Worm (Caenorhabditis elegans) whole organism, L4 larva: ENCODE data around the gene nhx-9.

Experiments
- F44E2.7 ChIP-seq: fragments of 200-800 bp; sonication (Bioruptor generic); IDR thresholded peaks from 2 replicates; pipeline ENCODE4 v2.1.2; 2022; ENCODE audit warnings: missing genetic modification characterization, missing compliant biosample characterization
- F49E8.2 ChIP-seq: sonication (generic microtip); optimal IDR thresholded peaks from 2 replicates; lab custom pipeline; 2016; ENCODE audit warnings: missing compliant biosample characterization, mild to moderate bottlenecking, missing genetic modification characterization, borderline replicate concordance
- R02D3.7 ChIP-seq: fragments of 150-350 bp; sonication (generic microtip); optimal IDR thresholded peaks from 3 replicates; lab custom pipeline; 2014; ENCODE audit warnings: missing biosample characterization, missing genetic modification characterization
- T26A8.4 ChIP-seq: fragments of 200-800 bp; sonication (Bioruptor generic); IDR thresholded peaks from 2 replicates; pipeline ENCODE4 v1.3.6; 2022; ENCODE audit warnings: missing genetic modification characterization, missing compliant biosample characterization
- Y5F2A.4 ChIP-seq: fragments of 200-800 bp; sonication (Bioruptor generic); optimal IDR thresholded peaks from 2 replicates; lab custom pipeline; 2018; ENCODE audit warnings: mild to moderate bottlenecking, missing genetic modification characterization, missing compliant biosample characterization
- Y75B8A.6 ChIP-seq: fragments of 200-800 bp; sonication (Bioruptor generic); IDR thresholded peaks from 2 replicates; pipeline ENCODE4 v1.3.6; 2022; ENCODE audit warnings: missing genetic modification reagents, missing genetic modification characterization, missing compliant biosample characterization
- ZK337.2 ChIP-seq: fragments of 200-800 bp; sonication (Bioruptor generic); IDR thresholded peaks from 2 replicates; pipeline ENCODE4 v1.3.6; 2022; ENCODE audit warnings: missing genetic modification reagents, missing genetic modification characterization, missing compliant biosample characterization
- ZK546.5 ChIP-seq, 2 experiments: sonication (generic microtip); optimal IDR thresholded peaks; 2 replicates each; lab custom pipeline; 2017; ENCODE audit warnings: missing biosample characterization in 2 of 2, missing genetic modification characterization in 2 of 2
- aha-1 ChIP-seq: fragments of 150-350 bp; peaks from one replicate; lab custom pipeline; 2014; ENCODE audit warnings: missing biosample characterization, missing genetic modification characterization
- ama-1 ChIP-seq: fragments of 150-350 bp; optimal IDR thresholded peaks from 2 replicates; lab custom pipeline; 2014; ENCODE audit warnings: inconsistent platforms, mixed read lengths
- ceh-20 ChIP-seq: fragments of 200-800 bp; sonication (Bioruptor generic); IDR thresholded peaks from 2 replicates; pipeline ENCODE4 v1.3.6; 2022; ENCODE audit warnings: missing genetic modification reagents, missing genetic modification characterization, missing compliant biosample characterization
- ceh-32 ChIP-seq: sonication (generic microtip); optimal IDR thresholded peaks from 2 replicates; lab custom pipeline; 2016; ENCODE audit warnings: mild to moderate bottlenecking, missing genetic modification characterization, missing compliant biosample characterization; ENCODE audit not compliant: poor library complexity
- cey-2 ChIP-seq: sonication (generic microtip); optimal IDR thresholded peaks from 3 replicates; lab custom pipeline; 2017; ENCODE audit warnings: missing genetic modification characterization, mild to moderate bottlenecking, missing compliant biosample characterization, antibody characterized with exemption, borderline replicate concordance; ENCODE audit not compliant: insufficient read depth
- ctbp-1 ChIP-seq: fragments of 200-800 bp; sonication (Bioruptor generic); IDR thresholded peaks from 2 replicates; pipeline ENCODE4 v1.3.6; 2022; ENCODE audit warnings: missing genetic modification reagents, missing genetic modification characterization, missing compliant biosample characterization
- daf-16 ChIP-seq, 3 experiments: sonication (generic microtip); optimal IDR thresholded peaks; 2 replicates each; lab custom pipeline; 2016 to 2017; ENCODE audit warnings: missing genetic modification characterization in 3 of 3, missing genetic modification reagents in 3 of 3, mild to moderate bottlenecking in 2 of 3, missing compliant biosample characterization in 2 of 3, missing biosample characterization in 1 of 3, moderate library complexity in 1 of 3
- daf-19 ChIP-seq: fragments of 200-800 bp; sonication (Bioruptor generic); conservative IDR thresholded peaks from 2 replicates; pipeline ENCODE4 v1.3.6; 2022; ENCODE audit warnings: missing genetic modification characterization, missing compliant biosample characterization
- dmd-6 ChIP-seq: fragments of 200-800 bp; sonication (Bioruptor generic); IDR thresholded peaks from 2 replicates; pipeline ENCODE4 v1.3.6; 2022; ENCODE audit warnings: missing genetic modification reagents, missing genetic modification characterization, missing compliant biosample characterization
- dmd-9 ChIP-seq: fragments of 200-800 bp; sonication (Bioruptor generic); IDR thresholded peaks from 2 replicates; pipeline ENCODE4 v1.3.6; 2022; ENCODE audit warnings: missing genetic modification reagents, missing genetic modification characterization, missing compliant biosample characterization
- fkh-10 ChIP-seq: fragments of 150-350 bp; optimal IDR thresholded peaks from 2 replicates; lab custom pipeline; 2014; ENCODE audit warnings: missing biosample characterization, missing genetic modification reagents, missing genetic modification characterization
- hif-1 ChIP-seq, 2 experiments: sonication (generic microtip); optimal IDR thresholded peaks; 2 replicates each; lab custom pipeline; 2016 to 2017; ENCODE audit warnings: missing compliant biosample characterization in 2 of 2, missing genetic modification characterization in 2 of 2, missing genetic modification reagents in 2 of 2, missing genotype in 2 of 2, mild to moderate bottlenecking in 1 of 2
- hlh-11 ChIP-seq: fragments of 200-800 bp; sonication (Bioruptor generic); optimal IDR thresholded peaks from 2 replicates; lab custom pipeline; 2018; ENCODE audit warnings: mild to moderate bottlenecking, missing genetic modification characterization, missing compliant biosample characterization
- jun-1 ChIP-seq: fragments of 150-350 bp; optimal IDR thresholded peaks from 2 replicates; lab custom pipeline; 2014; ENCODE audit warnings: missing biosample characterization, missing genetic modification reagents, missing genetic modification characterization
- lin-38 ChIP-seq: fragments of 200-800 bp; sonication (Bioruptor generic); IDR thresholded peaks from 2 replicates; pipeline ENCODE4 v1.3.6; 2022; ENCODE audit warnings: missing genetic modification reagents, missing genetic modification characterization, missing compliant biosample characterization
- lin-39 ChIP-seq: fragments of 150-350 bp; optimal IDR thresholded peaks from 2 replicates; lab custom pipeline; 2014; ENCODE audit warnings: missing biosample characterization, missing genetic modification reagents, missing genetic modification characterization
- lir-3 ChIP-seq: sonication (generic microtip); optimal IDR thresholded peaks from 2 replicates; lab custom pipeline; 2016; ENCODE audit warnings: mild to moderate bottlenecking, missing genetic modification characterization, missing compliant biosample characterization
- lsy-2 ChIP-seq, 2 experiments: fragments of 150-350 bp in 1 of 2; sonication (generic microtip) in 1 of 2; optimal IDR thresholded peaks; 2 replicates each; lab custom pipeline; 2014 to 2017; ENCODE audit warnings: missing biosample characterization in 2 of 2, missing genetic modification characterization in 2 of 2
- mdt-29 ChIP-seq: fragments of 200-800 bp; sonication (Bioruptor generic); IDR thresholded peaks from 2 replicates; pipeline ENCODE4 v1.3.6; 2022; ENCODE audit warnings: missing genetic modification reagents, missing genetic modification characterization, missing compliant biosample characterization
- nhr-10 ChIP-seq: fragments of 150-350 bp; optimal IDR thresholded peaks from 2 replicates; lab custom pipeline; 2014; ENCODE audit warnings: missing biosample characterization, missing genetic modification characterization
- nhr-102 ChIP-seq: sonication (generic microtip); optimal IDR thresholded peaks from 2 replicates; lab custom pipeline; 2016; ENCODE audit warnings: mild to moderate bottlenecking, missing genetic modification characterization, moderate library complexity, missing compliant biosample characterization
- nhr-28 ChIP-seq: fragments of 150-350 bp; optimal IDR thresholded peaks from 2 replicates; lab custom pipeline; 2014; ENCODE audit warnings: missing biosample characterization, missing genetic modification characterization
- nhr-42 ChIP-seq: fragments of 200-800 bp; sonication (Bioruptor generic); IDR thresholded peaks from 2 replicates; pipeline ENCODE4 v1.3.6; 2022; ENCODE audit warnings: missing genetic modification characterization, missing compliant biosample characterization
- nhr-48 ChIP-seq: sonication (generic microtip); optimal IDR thresholded peaks from 2 replicates; lab custom pipeline; 2016; ENCODE audit warnings: mild to moderate bottlenecking, missing genetic modification characterization, missing compliant biosample characterization
- nhr-6 ChIP-seq: fragments of 150-350 bp; optimal IDR thresholded peaks from 2 replicates; lab custom pipeline; 2014; ENCODE audit warnings: missing biosample characterization, missing genetic modification characterization
- nhr-77 ChIP-seq: fragments of 150-350 bp; optimal IDR thresholded peaks from 2 replicates; lab custom pipeline; 2014; ENCODE audit warnings: missing biosample characterization, missing genetic modification characterization
- pqm-1 ChIP-seq: sonication (generic microtip); optimal IDR thresholded peaks from 2 replicates; lab custom pipeline; 2017; ENCODE audit warnings: missing biosample characterization, missing genetic modification characterization
- saeg-2 ChIP-seq: fragments of 200-800 bp; sonication (Bioruptor generic); IDR thresholded peaks from 2 replicates; pipeline ENCODE4 v1.3.6; 2022; ENCODE audit warnings: missing genetic modification reagents, missing genetic modification characterization, missing compliant biosample characterization
- skn-1 ChIP-seq: fragments of 150-350 bp; optimal IDR thresholded peaks from 2 replicates; lab custom pipeline; 2014; ENCODE audit warnings: missing biosample characterization, missing genetic modification characterization
- snpc-1.2 ChIP-seq: fragments of 200-800 bp; sonication (Bioruptor generic); IDR thresholded peaks from 2 replicates; pipeline ENCODE4 v1.3.6; 2022; ENCODE audit warnings: missing genetic modification reagents, missing genetic modification characterization, missing compliant biosample characterization
- tra-1 ChIP-seq: fragments of 200-800 bp; sonication (Bioruptor generic); IDR thresholded peaks from 2 replicates; pipeline ENCODE4 v1.3.6; 2022; ENCODE audit warnings: missing genetic modification reagents, missing genetic modification characterization, missing compliant biosample characterization
- vab-7 ChIP-seq: fragments of 200-800 bp; sonication (Bioruptor generic); IDR thresholded peaks from 2 replicates; pipeline ENCODE4 v1.3.6; 2022; ENCODE audit warnings: missing genetic modification reagents, missing genetic modification characterization, missing compliant biosample characterization
- zfp-2 ChIP-seq: sonication (generic microtip); optimal IDR thresholded peaks from 2 replicates; lab custom pipeline; 2016; ENCODE audit warnings: mild to moderate bottlenecking, missing genetic modification characterization, missing compliant biosample characterization
- zip-2 ChIP-seq: fragments of 150-350 bp; optimal IDR thresholded peaks from 2 replicates; lab custom pipeline; 2014; ENCODE audit warnings: missing biosample characterization, missing genetic modification characterization
- ztf-11 ChIP-seq: fragments of 150-350 bp; optimal IDR thresholded peaks from 2 replicates; lab custom pipeline; 2014; ENCODE audit warnings: missing biosample characterization, missing genetic modification characterization

Gene nhx-9

ce11 chrIV:11917886-11918285 is 12.8 kb upstream of the nhx-9 start (continued):
- TF ChIP-seq hlh-11 (tag; lab: Kevin White, UChicago) (peak; percentile 38), dmd-6 (GFP tag; lab: Robert Waterston, UW) (peak; percentile 67), lsy-2 (tag; optimal IDR thresholded peaks at IDR 0.05; lab: Kevin White, UChicago) (no peak), nhr-6 (tag; lab: Kevin White, UChicago) (no peak), Y5F2A.4 (no peak), lir-3 (tag; lab: Kevin White, UChicago) (no peak), ztf-11 (tag; lab: Kevin White, UChicago) (no peak), saeg-2 (no peak), nhr-48 (tag; lab: Kevin White, UChicago) (no peak), pqm-1 (peak; percentile 71), nhr-42 (GFP tag; lab: Robert Waterston, UW) (no peak), tra-1 (no peak), nhr-77 (no peak), lin-39 (tag; lab: Kevin White, UChicago) (no peak), nhr-10 (no peak), zfp-2 (tag; lab: Kevin White, UChicago) (no peak), skn-1 (tag; lab: Kevin White, UChicago) (no peak), ama-1 (no peak), R02D3.7 (tag; lab: Kevin White, UChicago) (no peak), vab-7 (GFP tag; lab: Robert Waterston, UW) (no peak), T26A8.4 (no peak), mdt-29 (no peak), dmd-9 (GFP tag; lab: Robert Waterston, UW) (no peak), ZK546.5 (tag; optimal IDR thresholded peaks at IDR 0.05; lab: Kevin White, UChicago) (no peak), ceh-32 (no peak), nhr-102 (tag; lab: Kevin White, UChicago) (no peak), daf-16 (GFP tag; optimal IDR thresholded peaks at IDR 0.05; lab: Kevin White, UChicago) (no peak), daf-16 (tag; optimal IDR thresholded peaks at IDR 0.05; lab: Kevin White, UChicago) (peak; percentile 56), Y75B8A.6 (GFP tag; lab: Robert Waterston, UW) (no peak), zip-2 (no peak), daf-19 (no peak), ctbp-1 (GFP tag; lab: Robert Waterston, UW) (no peak), F44E2.7 (no peak), jun-1 (tag; lab: Kevin White, UChicago) (no peak), ceh-20 (GFP tag; lab: Robert Waterston, UW) (no peak), snpc-1.2 (GFP tag; lab: Robert Waterston, UW) (no peak), lin-38 (no peak), F49E8.2 (tag; lab: Kevin White, UChicago) (no peak), cey-2 (tag; lab: Kevin White, UChicago) (no peak)

ce11 chrIV:11919067-11919466 is 11.6 kb upstream of the nhx-9 start:
- no peak for TF ChIP-seq F49E8.2 (tag; lab: Kevin White, UChicago)
- TF ChIP-seq T26A8.4: no peak
- no peak for TF ChIP-seq ZK337.2 (GFP tag; lab: Robert Waterston, UW)
- peak; percentile 90 for TF ChIP-seq aha-1 (tag; lab: Kevin White, UChicago)
- no peak for TF ChIP-seq saeg-2
- no peak for TF ChIP-seq fkh-10 (GFP tag; lab: Kevin White, UChicago)
- TF ChIP-seq nhr-28 (tag; lab: Kevin White, UChicago): no peak
- TF ChIP-seq hif-1 (tag; optimal IDR thresholded peaks at IDR 0.05; lab: Kevin White, UChicago): no peak
